Fruit fly (Drosophila melanogaster): ENCODE data around the gene Arfrp1.
A peak's percentile ranks its signal among the peaks of the same experiment; 100 is the strongest.

DNA sequence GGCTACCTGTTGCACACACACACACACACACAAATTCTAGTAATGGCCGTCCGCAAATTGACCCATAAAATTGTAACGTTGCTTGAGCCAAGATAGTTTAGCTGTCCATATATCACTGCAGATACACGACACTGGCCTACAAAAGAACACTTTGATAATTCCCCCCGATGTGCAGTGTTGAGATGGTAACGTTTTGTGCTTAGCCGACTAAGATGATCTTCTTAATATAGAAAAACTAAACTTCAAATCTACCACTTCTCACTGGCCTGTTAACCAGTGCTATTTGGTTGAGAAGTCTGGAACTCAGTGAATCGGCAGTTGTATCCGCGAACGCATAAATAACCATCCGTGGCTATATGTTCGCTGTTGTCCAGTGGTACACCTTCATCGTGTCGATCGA lies 38.0 kb upstream of the Arfrp1 start:
- TF ChIP-seq D1 (tag; optimal IDR thresholded peaks at IDR 0.05) = no peak
- peak; percentile 67 for TF ChIP-seq Pif1A (GFP tag; optimal IDR thresholded peaks at IDR 0.05)
- TF ChIP-seq Snoo (tag; optimal IDR thresholded peaks at IDR 0.05) = no peak

All from whole organism, pupa.